Worm (Caenorhabditis elegans) whole organism, early embryonic: ENCODE data around the gene srh-177.

Experiments used
- pes-1 ChIP-seq: fragments of 200-800 bp; sonication (Bioruptor generic); IDR thresholded peaks from 2 replicates; pipeline ENCODE4 v1.3.6; 2022; ENCODE audit warnings: missing genetic modification reagents, missing genetic modification characterization, missing compliant biosample characterization
- tra-4 ChIP-seq: sonication (generic microtip); optimal IDR thresholded peaks from 2 replicates; lab custom pipeline; 2017; ENCODE audit warnings: missing genetic modification characterization, missing compliant biosample characterization

- TF ChIP-seq pes-1 (GFP tag; lab: Robert Waterston, UW) = no peak
- no peak for TF ChIP-seq tra-4 (tag; lab: Kevin White, UChicago)
These were observed 43.2 kb upstream of the srh-177 start for ce11 chrV:20412225-20412624.
